Worm (Caenorhabditis elegans) whole organism, young adult: ENCODE measurements around the gene mrps-34.

ENCODE experiments used
- B0336.3 ChIP-seq: fragments of 200-800 bp; sonication (Bioruptor generic); IDR thresholded peaks from 2 replicates; pipeline ENCODE4 v1.3.6; 2022; ENCODE audit warnings: missing genetic modification characterization, missing compliant biosample characterization
- C17E4.6 ChIP-seq: fragments of 200-800 bp; sonication (Bioruptor generic); IDR thresholded peaks from 2 replicates; pipeline ENCODE4 v1.3.6; 2022; ENCODE audit warnings: missing genetic modification reagents, missing genetic modification characterization, missing compliant biosample characterization
- F22D6.2 ChIP-seq: sonication (generic microtip); optimal IDR thresholded peaks from 2 replicates; lab custom pipeline; 2016; ENCODE audit warnings: mild to moderate bottlenecking, missing genetic modification characterization, missing compliant biosample characterization
- F33H1.4 ChIP-seq: fragments of 200-800 bp; sonication (Bioruptor generic); IDR thresholded peaks from 2 replicates; pipeline ENCODE4 v1.3.6; 2022; ENCODE audit warnings: missing genetic modification reagents, missing genetic modification characterization, missing compliant biosample characterization
- F37B4.10 ChIP-seq: fragments of 200-800 bp; sonication (Bioruptor generic); IDR thresholded peaks from 2 replicates; pipeline ENCODE4 v1.3.6; 2022; ENCODE audit warnings: missing genetic modification characterization, missing compliant biosample characterization
- F39B2.1 ChIP-seq: fragments of 200-800 bp; sonication (Bioruptor generic); IDR thresholded peaks from 2 replicates; pipeline ENCODE4 v1.3.6; 2022; ENCODE audit warnings: missing genetic modification reagents, missing genetic modification characterization, missing compliant biosample characterization
- F49E8.2 ChIP-seq: sonication (generic microtip); optimal IDR thresholded peaks from 3 replicates; lab custom pipeline; 2017; ENCODE audit warnings: missing genetic modification characterization, mild to moderate bottlenecking, missing compliant biosample characterization, antibody characterized with exemption, moderate library complexity; ENCODE audit not compliant: insufficient read depth
- F57A8.1 ChIP-seq: fragments of 200-800 bp; sonication (Bioruptor generic); optimal IDR thresholded peaks from 2 replicates; lab custom pipeline; 2018; ENCODE audit warnings: mild to moderate bottlenecking, missing genetic modification characterization, moderate library complexity, missing compliant biosample characterization
- K12H6.12 ChIP-seq: fragments of 200-800 bp; sonication (Bioruptor generic); optimal IDR thresholded peaks from 2 replicates; lab custom pipeline; 2018; ENCODE audit warnings: mild to moderate bottlenecking, missing genetic modification characterization, missing compliant biosample characterization
- Y53F4B.3 ChIP-seq: fragments of 200-800 bp; sonication (Bioruptor generic); IDR thresholded peaks from 2 replicates; pipeline ENCODE4 v1.3.6; 2022; ENCODE audit warnings: missing genetic modification reagents, missing genetic modification characterization, missing compliant biosample characterization
- Y53G8AR.9 ChIP-seq: fragments of 200-800 bp; sonication (Bioruptor generic); conservative IDR thresholded peaks from 2 replicates; pipeline ENCODE4 v1.3.6; 2022; ENCODE audit warnings: missing genetic modification reagents, missing genetic modification characterization, missing compliant biosample characterization
- akir-1 ChIP-seq: fragments of 200-800 bp; sonication (Bioruptor generic); optimal IDR thresholded peaks from 2 replicates; lab custom pipeline; 2018; ENCODE audit warnings: mild to moderate bottlenecking, missing genetic modification characterization, moderate library complexity, missing compliant biosample characterization
- atf-7 ChIP-seq: sonication (generic microtip); optimal IDR thresholded peaks from 2 replicates; lab custom pipeline; 2017; ENCODE audit warnings: mild to moderate bottlenecking, missing genetic modification characterization, missing compliant biosample characterization
- attf-3 ChIP-seq: fragments of 200-800 bp; sonication (Bioruptor generic); conservative IDR thresholded peaks from 2 replicates; pipeline ENCODE4 v1.3.6; 2022; ENCODE audit warnings: missing genetic modification reagents, missing genetic modification characterization, missing compliant biosample characterization
- bed-1 ChIP-seq: fragments of 200-800 bp; sonication (Bioruptor generic); IDR thresholded peaks from 2 replicates; pipeline ENCODE4 v1.3.6; 2022; ENCODE audit warnings: missing genetic modification reagents, missing genetic modification characterization, missing compliant biosample characterization
- cebp-1 ChIP-seq, 2 experiments: fragments of 200-800 bp in 1 of 2; sonication (Bioruptor generic) in 1 of 2; sonication (generic microtip) in 1 of 2; IDR thresholded peaks in 1 of 2; optimal IDR thresholded peaks in 1 of 2; 2 replicates each; pipeline versions ENCODE4 v1.3.6 to Lab custom; 2017 to 2022; ENCODE audit warnings: missing compliant biosample characterization in 2 of 2, missing genetic modification characterization in 2 of 2, mild to moderate bottlenecking in 1 of 2, missing genetic modification reagents in 1 of 2, moderate library complexity in 1 of 2
- ceh-100 ChIP-seq: fragments of 200-800 bp; sonication (Bioruptor generic); IDR thresholded peaks from 2 replicates; pipeline ENCODE4 v1.3.6; 2022; ENCODE audit warnings: missing genetic modification reagents, missing genetic modification characterization, missing compliant biosample characterization
- ceh-58 ChIP-seq: fragments of 200-800 bp; sonication (Bioruptor generic); IDR thresholded peaks from 2 replicates; pipeline ENCODE4 v1.3.6; 2022; ENCODE audit warnings: missing genetic modification characterization, missing compliant biosample characterization
- ceh-79 ChIP-seq: sonication (generic microtip); optimal IDR thresholded peaks from 2 replicates; lab custom pipeline; 2017; ENCODE audit warnings: mild to moderate bottlenecking, missing genetic modification characterization, missing compliant biosample characterization
- chd-7 ChIP-seq: sonication (generic microtip); optimal IDR thresholded peaks from 2 replicates; lab custom pipeline; 2016; ENCODE audit warnings: mild to moderate bottlenecking, missing genetic modification characterization, moderate library complexity, missing compliant biosample characterization
- egrh-3 ChIP-seq: fragments of 200-800 bp; sonication (Bioruptor generic); IDR thresholded peaks from 2 replicates; pipeline ENCODE4 v1.3.6; 2022; ENCODE audit warnings: missing genetic modification reagents, missing genetic modification characterization, missing compliant biosample characterization
- him-1 ChIP-seq: sonication (generic microtip); optimal IDR thresholded peaks from 2 replicates; lab custom pipeline; 2016; ENCODE audit warnings: missing genotype, missing genetic modification reagents, missing genetic modification characterization, missing compliant biosample characterization
- hmg-1.2 ChIP-seq: fragments of 200-800 bp; sonication (Bioruptor generic); IDR thresholded peaks from 2 replicates; pipeline ENCODE4 v1.3.6; 2022; ENCODE audit warnings: missing genetic modification reagents, missing genetic modification characterization, missing compliant biosample characterization
- lir-1 ChIP-seq: fragments of 200-800 bp; sonication (Bioruptor generic); conservative IDR thresholded peaks from 2 replicates; pipeline ENCODE4 v1.3.6; 2022; ENCODE audit warnings: missing genetic modification reagents, missing genetic modification characterization, missing compliant biosample characterization
- madf-10 ChIP-seq: sonication (generic microtip); optimal IDR thresholded peaks from 2 replicates; lab custom pipeline; 2016; ENCODE audit warnings: mild to moderate bottlenecking, missing genetic modification characterization, missing compliant biosample characterization
- nhr-80 ChIP-seq: sonication (generic microtip); optimal IDR thresholded peaks from 2 replicates; lab custom pipeline; 2016; ENCODE audit warnings: missing genetic modification characterization, missing compliant biosample characterization
- nhr-90 ChIP-seq: sonication (generic microtip); optimal IDR thresholded peaks from 2 replicates; lab custom pipeline; 2016; ENCODE audit warnings: missing genotype, mild to moderate bottlenecking, missing genetic modification characterization, missing compliant biosample characterization
- rec-8 ChIP-seq, 2 experiments: sonication (generic microtip); optimal IDR thresholded peaks; 2 replicates each; lab custom pipeline; 2016; ENCODE audit warnings: mild to moderate bottlenecking in 2 of 2, missing genetic modification characterization in 2 of 2, missing genetic modification reagents in 2 of 2, missing genotype in 2 of 2, missing biosample characterization in 1 of 2, missing compliant biosample characterization in 1 of 2, moderate library complexity in 1 of 2
- repo-1 ChIP-seq: sonication (generic microtip); optimal IDR thresholded peaks from 2 replicates; lab custom pipeline; 2017; ENCODE audit warnings: mild to moderate bottlenecking, missing genetic modification characterization, missing compliant biosample characterization
- sea-2 ChIP-seq: fragments of 200-800 bp; sonication (Bioruptor generic); IDR thresholded peaks from 2 replicates; pipeline ENCODE4 v1.3.6; 2022; ENCODE audit warnings: missing genetic modification characterization, missing compliant biosample characterization
- snpc-3.4 ChIP-seq: sonication (generic microtip); optimal IDR thresholded peaks from 2 replicates; lab custom pipeline; 2017; ENCODE audit warnings: missing genetic modification characterization, mild to moderate bottlenecking, missing compliant biosample characterization, antibody characterized with exemption, moderate library complexity, missing genotype, missing genetic modification reagents
- unc-62 ChIP-seq: fragments of 150-350 bp; optimal IDR thresholded peaks from 2 replicates; lab custom pipeline; 2014; ENCODE audit warnings: missing biosample characterization, missing genetic modification reagents, missing genetic modification characterization
- zfh-2 ChIP-seq: fragments of 200-800 bp; sonication (Bioruptor generic); conservative IDR thresholded peaks from 2 replicates; pipeline ENCODE4 v1.3.6; 2022; ENCODE audit warnings: missing genetic modification reagents, missing genetic modification characterization, missing compliant biosample characterization
- ztf-22 ChIP-seq: fragments of 200-800 bp; sonication (Bioruptor generic); optimal IDR thresholded peaks from 2 replicates; lab custom pipeline; 2018; ENCODE audit warnings: mild to moderate bottlenecking, missing genetic modification characterization, moderate library complexity, missing compliant biosample characterization
- ztf-6 ChIP-seq: fragments of 200-800 bp; sonication (Bioruptor generic); IDR thresholded peaks from 2 replicates; pipeline ENCODE4 v1.3.6; 2022; ENCODE audit warnings: missing genetic modification reagents, missing genetic modification characterization, missing compliant biosample characterization

Gene mrps-34

ce11 chrIII:4568455-4568854, 26.2 kb upstream of the mrps-34 start, which contains the start of gene idhg-1 (continued):
- TF ChIP-seq F49E8.2 (tag; lab: Kevin White, UChicago) = no peak
- no peak for TF ChIP-seq F37B4.10 (GFP tag; lab: Robert Waterston, UW)
- no peak for TF ChIP-seq F57A8.1 (GFP tag; lab: Kevin White, UChicago)

ce11 chrIII:4568030-4568429, 25.8 kb upstream of the mrps-34 start, which contains the start of gene mlcd-1:
mlcd-1 (minus strand) TSS chrIII:4568130.
- TF ChIP-seq Y53F4B.3 (GFP tag; lab: Robert Waterston, UW) (no peak), ztf-6 (GFP tag; lab: Robert Waterston, UW) (no peak), nhr-90 (no peak), atf-7 (no peak), ceh-79 (tag; lab: Kevin White, UChicago) (no peak), snpc-3.4 (no peak), Y53G8AR.9 (GFP tag; lab: Robert Waterston, UW) (no peak), K12H6.12 (tag; lab: Kevin White, UChicago) (no peak), nhr-80 (no peak)

ce11 chrIII:4562070-4562788, 20.0 kb upstream of the mrps-34 start, which contains the start of gene pan-1:
pan-1 (plus strand) TSS chrIII:4562738.
- peak; percentile 62 for TF ChIP-seq zfh-2 (GFP tag; lab: Robert Waterston, UW)
- TF ChIP-seq attf-3 (GFP tag; lab: Robert Waterston, UW) = no peak
- TF ChIP-seq ceh-58 (GFP tag; lab: Robert Waterston, UW) = no peak
- TF ChIP-seq F39B2.1 = no peak
- no peak for TF ChIP-seq him-1 (tag; lab: Kevin White, UChicago)
- no peak for TF ChIP-seq B0336.3 (GFP tag; lab: Robert Waterston, UW)
- no peak for TF ChIP-seq rec-8 (tag; optimal IDR thresholded peaks at IDR 0.05; lab: Kevin White, UChicago)
- TF ChIP-seq ztf-22 (GFP tag; lab: Kevin White, UChicago) = no peak
- no peak for TF ChIP-seq akir-1 (GFP tag; lab: Kevin White, UChicago)
- TF ChIP-seq hmg-1.2 (GFP tag; lab: Robert Waterston, UW) = peak; percentile 76; the same call in 1 of the 2 replicates
- no peak for TF ChIP-seq lir-1 (GFP tag; lab: Robert Waterston, UW)
- TF ChIP-seq F33H1.4 (GFP tag; lab: Robert Waterston, UW) = no peak
- no peak for TF ChIP-seq bed-1
- no peak for TF ChIP-seq cebp-1 (GFP tag; IDR thresholded peaks at IDR 0.05; lab: Robert Waterston, UW)
- peak; percentile 34 for TF ChIP-seq cebp-1 (tag; optimal IDR thresholded peaks at IDR 0.05; lab: Kevin White, UChicago)
- TF ChIP-seq sea-2 = no peak
- 0 out of 2 replicates have a peak, but pooled peaks have one; percentile 11 for TF ChIP-seq egrh-3 (GFP tag; lab: Robert Waterston, UW)
- TF ChIP-seq nhr-80 = peak; percentile 48
- no peak for TF ChIP-seq ceh-100
- TF ChIP-seq madf-10 = no peak
- TF ChIP-seq F22D6.2 = no peak
- no peak for TF ChIP-seq unc-62 (GFP tag; lab: Kevin White, UChicago)

- TF ChIP-seq chd-7 (tag; lab: Kevin White, UChicago) (no peak), nhr-80 (peak; percentile 43), C17E4.6 (no peak), repo-1 (tag; lab: Kevin White, UChicago) (no peak)
These were observed 19.0 kb upstream of the mrps-34 start for ce11 chrIII:4561286-4561685.
